Fruit fly (Drosophila melanogaster) Kc167 (cell line): ENCODE data around the gene Herc4.

Experiments
- Myc ChIP-seq: fragments of >200 bp; optimal IDR thresholded peaks from 2 replicates; lab custom pipeline; 2017; ENCODE audit warnings: missing external identifiers
- Sin3A ChIP-seq: fragments of >200 bp; optimal IDR thresholded peaks from 2 replicates; lab custom pipeline; 2018; ENCODE audit warnings: missing external identifiers
- h ChIP-seq: fragments of >200 bp; optimal IDR thresholded peaks from 3 replicates; lab custom pipeline; 2018; ENCODE audit warnings: missing external identifiers
- insv ChIP-seq: fragments of >200 bp; optimal IDR thresholded peaks from 3 replicates; lab custom pipeline; 2018; ENCODE audit warnings: missing external identifiers
- psq ChIP-seq: fragments of >200 bp; optimal IDR thresholded peaks from 2 replicates; lab custom pipeline; 2017; ENCODE audit warnings: missing external identifiers
- ttk ChIP-seq: sonication (Bioruptor generic); optimal IDR thresholded peaks from 2 replicates; lab custom pipeline; 2017; ENCODE audit warnings: missing external identifiers

Herc4 gene

DNA sequence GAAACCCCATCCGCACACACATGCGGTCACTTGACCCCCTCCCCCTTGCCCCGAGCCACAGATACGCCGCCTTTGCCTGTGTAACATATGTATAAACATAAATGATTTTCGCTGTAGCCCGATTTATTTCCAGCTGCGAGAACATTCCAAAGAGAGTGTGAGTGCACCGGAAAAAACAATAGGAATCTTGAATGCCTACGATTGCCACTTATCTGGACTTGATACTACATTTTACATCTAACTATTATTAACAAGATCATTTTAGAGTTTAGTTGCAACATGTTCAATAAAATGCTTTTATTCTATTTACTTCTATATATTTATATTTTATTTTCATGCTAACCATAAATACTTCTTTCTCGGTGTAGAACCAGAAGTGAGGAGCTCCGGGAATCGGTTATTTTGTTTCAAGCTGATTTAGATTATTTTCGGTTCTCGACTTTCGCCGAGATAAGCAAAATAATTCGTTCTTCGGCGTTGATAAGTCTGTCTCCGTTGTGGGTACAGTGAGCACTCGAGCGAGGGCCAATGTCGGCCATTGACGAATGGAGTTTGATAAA is 13.3 kb upstream of the Herc4 start:
- no peak for TF ChIP-seq insv (lab: Kevin White, UChicago)
- no peak for TF ChIP-seq Sin3A (lab: Kevin White, UChicago)
- TF ChIP-seq ttk (lab: Kevin White, UChicago) = no peak

DNA sequence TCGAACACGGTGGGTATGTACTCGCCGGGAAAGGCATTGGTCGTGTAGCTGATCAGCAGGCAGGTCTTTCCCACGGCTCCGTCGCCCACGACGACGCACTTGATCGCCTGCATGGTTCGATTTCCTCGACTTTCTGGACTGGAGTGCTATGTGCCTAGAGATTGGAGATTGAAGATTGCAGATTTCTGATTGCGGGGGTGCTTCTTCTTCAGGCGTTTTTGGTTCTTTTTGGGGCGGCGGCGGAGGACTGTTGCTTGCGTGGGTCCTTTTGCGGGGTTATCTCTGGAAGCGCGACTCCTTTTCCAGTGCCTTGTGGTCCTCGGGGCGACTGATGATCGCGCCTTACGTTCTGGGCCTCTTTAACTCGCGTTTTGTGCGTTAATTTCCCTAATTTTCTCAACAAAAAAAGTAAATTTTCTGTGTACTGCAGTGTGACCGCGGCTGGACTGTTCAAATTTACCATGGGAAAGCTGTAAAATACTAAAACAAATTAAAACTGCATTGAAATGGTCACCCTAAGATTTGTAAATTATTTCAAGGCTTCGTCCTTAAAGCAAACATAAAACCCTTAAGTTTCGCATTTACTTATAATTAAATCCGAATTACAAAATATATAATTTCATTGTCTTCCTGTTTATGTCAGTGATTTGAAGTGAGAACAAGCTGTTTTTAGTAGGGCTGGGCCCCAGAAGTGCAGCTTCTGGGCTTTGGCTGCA is 11.1 kb upstream of the Herc4 start, which contains the start of the genes Rac1 and Acat2:
Rac1 (minus strand) TSS at position 450 of the 716 bp plus-strand sequence.
Acat2 (plus strand) TSS at position 711 of the 716 bp plus-strand sequence.
- no peak for TF ChIP-seq ttk (lab: Kevin White, UChicago)
- no peak for TF ChIP-seq psq
- TF ChIP-seq Sin3A (lab: Kevin White, UChicago) = no peak
- TF ChIP-seq h (lab: Kevin White, UChicago) = no peak
- TF ChIP-seq insv (lab: Kevin White, UChicago) = no peak
- TF ChIP-seq Myc (lab: Kevin White, UChicago) = no peak

DNA sequence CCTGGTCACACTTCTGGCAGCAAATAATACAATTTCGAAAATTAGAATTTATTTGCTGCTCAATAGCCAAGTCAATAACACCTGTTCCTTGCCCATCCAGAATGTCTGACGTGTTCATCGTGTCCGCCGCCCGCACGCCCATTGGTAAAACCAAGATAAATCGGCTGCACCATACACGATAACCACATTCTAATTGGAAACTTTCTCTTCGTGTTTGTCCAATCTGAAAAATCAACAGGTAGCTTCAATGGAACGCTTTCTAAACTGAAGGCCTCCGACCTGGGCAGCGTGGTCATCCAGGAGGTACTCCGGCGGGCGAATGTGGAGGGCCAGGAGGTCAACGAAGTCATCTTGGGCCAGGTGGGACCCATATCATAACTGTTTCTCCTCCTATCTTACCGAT is 10.5 kb upstream of the Herc4 start:
- no peak for TF ChIP-seq h (lab: Kevin White, UChicago)
- TF ChIP-seq Sin3A (lab: Kevin White, UChicago) = no peak
- TF ChIP-seq insv (lab: Kevin White, UChicago) = no peak
- TF ChIP-seq psq = no peak

DNA sequence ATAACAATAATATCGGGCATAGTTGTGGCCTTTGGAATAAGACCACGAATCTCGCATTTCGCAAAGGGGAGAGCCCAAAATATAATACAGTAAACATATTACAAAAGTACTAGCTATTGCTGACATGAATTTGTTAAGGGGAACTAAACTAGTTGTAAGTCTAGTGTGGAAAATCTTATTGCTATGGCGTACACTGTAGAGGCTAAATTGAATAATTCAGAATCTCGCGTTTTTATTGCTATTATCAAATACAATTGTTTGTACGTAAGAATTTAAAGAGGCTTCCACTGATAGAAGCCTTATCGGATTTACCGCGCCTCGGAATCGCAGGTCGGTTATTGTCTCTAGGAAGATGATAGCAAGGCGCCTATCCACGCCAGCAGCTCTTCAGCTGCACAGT is 8.2 kb upstream of the Herc4 start:
- TF ChIP-seq Sin3A (lab: Kevin White, UChicago) = no peak
- no peak for TF ChIP-seq ttk (lab: Kevin White, UChicago)
- TF ChIP-seq Myc (lab: Kevin White, UChicago) = no peak
- TF ChIP-seq insv (lab: Kevin White, UChicago) = no peak
- no peak for TF ChIP-seq h (lab: Kevin White, UChicago)
- TF ChIP-seq psq = no peak

DNA sequence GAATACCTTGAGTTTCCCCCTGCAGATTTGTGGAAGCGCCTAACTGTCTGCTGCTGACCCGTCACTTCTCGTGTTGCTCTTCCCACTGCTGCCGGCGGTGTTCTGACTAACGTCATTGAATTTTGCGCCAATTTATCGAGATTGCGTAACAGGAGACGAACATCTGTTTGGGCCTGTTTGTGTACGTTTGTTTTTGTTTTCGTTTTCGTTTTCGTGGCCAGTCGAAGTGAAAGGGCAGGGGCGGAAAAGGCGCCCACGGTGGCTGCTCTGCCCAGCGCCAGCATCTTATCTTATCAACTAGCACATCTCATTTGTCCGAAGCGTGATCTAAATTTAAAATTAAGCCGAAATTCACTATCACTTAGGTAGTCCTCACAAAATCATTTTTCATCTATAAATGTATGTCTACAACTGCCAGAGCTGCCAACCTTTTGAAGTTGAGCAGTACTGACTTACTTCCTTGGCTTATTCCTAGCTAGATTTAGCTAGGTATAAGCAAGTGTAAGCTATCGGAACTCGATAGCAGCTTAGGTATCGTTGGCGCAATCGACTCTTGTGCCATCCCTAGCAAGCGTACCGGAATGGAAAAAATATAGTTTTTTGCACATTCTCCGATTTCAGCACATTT is 6.4 kb upstream of the Herc4 start, which contains the start of the genes Ctr9 and Nt5a:
Ctr9 (plus strand) TSS at position 220 of the 628 bp plus-strand sequence.
Nt5a (minus strand) TSS at position 414 of the 628 bp plus-strand sequence.
- TF ChIP-seq ttk (lab: Kevin White, UChicago) = no peak
- TF ChIP-seq h (lab: Kevin White, UChicago) = no peak
- no peak for TF ChIP-seq psq
- no peak for TF ChIP-seq Myc (lab: Kevin White, UChicago)
- no peak for TF ChIP-seq Sin3A (lab: Kevin White, UChicago)
- TF ChIP-seq insv (lab: Kevin White, UChicago) = no peak

DNA sequence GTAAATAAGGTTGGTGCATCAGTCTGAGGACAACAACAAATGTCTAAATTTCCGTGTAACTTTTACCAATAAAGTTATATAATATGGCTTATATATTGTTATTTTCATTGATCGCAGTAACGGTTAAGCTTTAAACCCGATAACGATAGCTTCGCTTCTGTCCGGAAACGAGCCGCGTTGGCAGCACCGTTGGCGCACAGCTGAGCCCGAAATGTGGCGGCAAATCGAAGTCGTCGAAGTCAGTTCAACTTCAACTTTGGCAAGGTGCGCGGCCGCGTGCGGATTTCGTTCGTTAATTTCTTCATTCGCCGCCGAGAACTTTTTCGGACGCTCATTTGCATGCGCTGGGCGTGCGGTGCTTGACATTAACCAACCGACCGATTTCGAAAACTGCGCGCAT is 4.7 kb downstream of the Herc4 start, which contains the start of gene Myo61F:
Myo61F (plus strand) TSS at position 240 of the 400 bp plus-strand sequence.
- TF ChIP-seq ttk (lab: Kevin White, UChicago) = no peak
- no peak for TF ChIP-seq insv (lab: Kevin White, UChicago)
- TF ChIP-seq Sin3A (lab: Kevin White, UChicago) = no peak
- no peak for TF ChIP-seq h (lab: Kevin White, UChicago)
- no peak for TF ChIP-seq Myc (lab: Kevin White, UChicago)
- TF ChIP-seq psq = no peak

DNA sequence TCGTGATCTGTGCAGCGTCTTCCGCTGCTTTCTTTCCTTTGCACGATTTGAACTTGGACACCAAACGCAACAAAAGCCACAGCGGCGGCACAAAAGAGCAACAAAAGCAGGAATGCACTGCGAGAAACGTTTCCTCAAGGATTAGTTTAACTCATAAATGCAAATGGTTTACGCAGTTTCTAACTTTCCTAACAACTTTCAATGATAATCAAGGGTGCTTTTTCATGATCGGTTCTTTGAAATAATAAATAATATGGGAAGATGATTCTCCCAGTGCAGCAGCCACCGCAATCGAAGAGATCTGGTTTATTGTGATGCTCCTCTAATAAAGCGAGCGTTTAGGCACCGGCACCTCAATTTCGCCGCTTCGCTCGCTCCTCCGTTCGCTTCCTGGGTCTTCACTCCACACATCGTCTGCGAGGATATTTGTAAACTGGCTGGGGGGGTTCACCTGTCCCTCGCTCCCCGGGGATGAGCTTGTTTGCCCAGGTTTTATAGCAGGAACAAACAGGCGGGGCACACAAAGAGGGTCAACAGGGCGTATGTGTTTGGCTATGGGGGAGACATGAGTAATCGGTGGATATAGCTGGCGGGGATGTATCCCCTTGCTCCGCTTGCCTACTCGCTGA is 5.7 kb downstream of the Herc4 start:
- TF ChIP-seq h (lab: Kevin White, UChicago) (no peak), Myc (lab: Kevin White, UChicago) (no peak)

DNA sequence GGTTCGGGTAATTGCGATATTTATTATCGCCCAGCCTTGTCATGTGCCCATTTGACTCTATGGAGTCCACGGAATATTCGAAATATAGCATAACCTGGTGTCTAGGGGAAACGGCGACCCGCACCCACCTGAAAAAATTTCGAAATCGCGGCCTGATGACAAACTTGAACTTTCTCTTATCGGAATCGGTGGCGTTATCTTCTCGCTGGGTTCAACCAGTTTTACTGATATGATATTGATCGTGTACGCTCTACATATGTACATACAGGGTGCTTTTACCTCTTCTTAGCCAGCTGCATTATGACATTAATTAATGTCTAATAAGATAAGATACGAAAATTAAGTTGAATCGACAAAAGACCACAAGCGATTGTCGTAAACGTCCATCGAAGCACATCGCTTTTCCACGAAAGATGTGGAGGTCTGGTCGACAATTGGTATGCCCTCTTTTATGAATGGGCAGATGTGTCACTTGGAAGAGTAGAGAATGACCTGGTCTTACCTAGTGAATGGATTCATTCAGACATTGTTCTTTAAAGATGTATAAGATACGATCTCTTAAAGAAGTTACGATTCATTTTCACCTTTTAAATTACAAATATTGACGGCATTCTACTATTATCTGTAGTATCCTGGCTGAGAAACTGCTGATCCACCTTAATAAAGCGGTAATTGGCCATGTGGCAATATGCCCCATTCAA is 6.9 kb downstream of the Herc4 start:
- no peak for TF ChIP-seq h (lab: Kevin White, UChicago)
- TF ChIP-seq psq = no peak
- TF ChIP-seq ttk (lab: Kevin White, UChicago) = no peak
- TF ChIP-seq Sin3A (lab: Kevin White, UChicago) = no peak
- no peak for TF ChIP-seq insv (lab: Kevin White, UChicago)
- TF ChIP-seq Myc (lab: Kevin White, UChicago) = no peak

DNA sequence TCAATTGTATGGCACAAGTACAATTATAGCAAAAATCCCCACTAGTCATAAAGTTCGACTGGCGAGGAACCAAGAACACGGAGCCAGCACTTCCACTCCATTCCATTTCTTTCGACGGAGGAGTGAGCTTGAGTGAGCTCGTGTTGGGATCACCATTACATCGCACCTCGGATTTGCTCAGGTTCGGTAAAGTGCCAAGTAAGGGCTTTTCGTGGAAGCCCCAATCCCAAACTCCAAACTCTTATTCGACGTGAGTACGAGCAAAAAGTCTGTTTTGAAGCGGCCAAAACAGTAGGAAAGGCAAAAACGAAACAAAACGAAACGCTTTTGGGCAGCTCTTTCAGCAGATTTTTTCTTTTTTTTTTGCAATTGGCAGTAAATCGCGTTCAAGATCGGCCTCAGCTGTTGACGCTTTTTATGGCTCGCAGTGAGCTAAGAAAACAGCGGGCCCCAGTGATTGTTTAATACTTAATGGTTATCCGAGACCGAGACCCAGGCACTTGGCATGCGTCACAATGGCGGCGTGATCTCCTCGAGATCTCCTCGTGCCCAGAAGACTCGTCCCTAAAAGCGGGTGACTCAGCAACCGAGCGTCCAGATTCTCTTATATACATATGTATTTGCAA is 7.5 kb downstream of the Herc4 start:
- TF ChIP-seq h (lab: Kevin White, UChicago) (no peak), ttk (lab: Kevin White, UChicago) (no peak)

DNA sequence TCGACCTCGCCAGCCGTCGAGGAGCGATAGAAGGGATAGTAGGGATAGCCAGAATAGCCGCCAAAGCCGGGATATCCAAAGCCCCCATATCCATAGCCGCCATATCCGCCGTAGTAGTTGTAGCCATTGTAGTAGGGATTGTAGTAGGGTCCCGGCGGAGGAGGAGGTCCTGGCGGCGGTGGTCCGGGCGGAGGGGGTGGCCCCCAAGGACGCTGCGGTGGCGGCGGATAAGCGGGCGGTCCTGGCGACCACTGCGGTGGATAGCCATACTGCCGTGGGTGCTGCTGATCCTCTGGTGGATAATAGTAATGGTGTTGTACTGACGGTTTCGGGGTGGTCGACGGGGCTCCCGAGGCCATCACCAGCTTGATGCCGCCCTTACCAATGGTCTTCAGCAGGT is 8.7 kb downstream of the Herc4 start:
- TF ChIP-seq ttk (lab: Kevin White, UChicago) (no peak), h (lab: Kevin White, UChicago) (no peak), insv (lab: Kevin White, UChicago) (no peak), Sin3A (lab: Kevin White, UChicago) (no peak), psq (no peak), Myc (lab: Kevin White, UChicago) (no peak)

DNA sequence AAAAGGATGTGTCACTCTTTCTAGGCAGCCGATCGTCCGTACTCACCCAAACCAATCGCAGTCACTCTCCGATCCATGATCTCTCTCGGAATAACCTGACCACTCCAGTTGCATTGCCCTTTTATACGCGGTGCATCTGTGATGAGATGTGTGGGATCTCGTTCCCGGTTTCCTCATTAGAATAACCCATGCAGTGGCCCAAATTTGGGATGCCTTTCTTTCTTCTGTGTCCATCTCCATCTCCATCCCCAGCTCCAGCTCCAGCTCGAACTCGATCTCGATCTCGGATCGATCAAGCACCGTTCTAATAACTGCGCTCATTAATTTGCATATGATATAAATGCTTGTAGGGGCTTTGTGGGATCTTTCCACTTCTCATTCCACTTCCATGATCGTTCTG is 9.2 kb downstream of the Herc4 start, which contains the start of gene CG9184:
CG9184 (minus strand) TSS at position 101 of the 400 bp plus-strand sequence.
- TF ChIP-seq insv (lab: Kevin White, UChicago) (no peak), ttk (lab: Kevin White, UChicago) (no peak), h (lab: Kevin White, UChicago) (no peak), Sin3A (lab: Kevin White, UChicago) (no peak)
